Worm (Caenorhabditis elegans) whole organism, young adult: ENCODE results near the gene cox-18.

Experiments used
- C17E4.6 ChIP-seq: fragments of 200-800 bp; sonication (Bioruptor generic); IDR thresholded peaks from 2 replicates; pipeline ENCODE4 v1.3.6; 2022; ENCODE audit warnings: missing genetic modification reagents, missing genetic modification characterization, missing compliant biosample characterization
- F22D6.2 ChIP-seq: sonication (generic microtip); optimal IDR thresholded peaks from 2 replicates; lab custom pipeline; 2016; ENCODE audit warnings: mild to moderate bottlenecking, missing genetic modification characterization, missing compliant biosample characterization
- F49E8.2 ChIP-seq: sonication (generic microtip); optimal IDR thresholded peaks from 3 replicates; lab custom pipeline; 2017; ENCODE audit warnings: missing genetic modification characterization, mild to moderate bottlenecking, missing compliant biosample characterization, antibody characterized with exemption, moderate library complexity; ENCODE audit not compliant: insufficient read depth
- F52B5.7 ChIP-seq: sonication (generic microtip); optimal IDR thresholded peaks from 2 replicates; lab custom pipeline; 2016; ENCODE audit warnings: mild to moderate bottlenecking, missing genetic modification characterization, missing compliant biosample characterization
- F55B11.4 ChIP-seq: sonication (generic microtip); optimal IDR thresholded peaks from 2 replicates; lab custom pipeline; 2016; ENCODE audit warnings: missing compliant biosample characterization, missing genetic modification characterization, borderline replicate concordance; ENCODE audit not compliant: insufficient read depth
- K11D2.4 ChIP-seq: fragments of 200-800 bp; sonication (Bioruptor generic); IDR thresholded peaks from 2 replicates; pipeline ENCODE4 v1.3.6; 2022; ENCODE audit warnings: missing genetic modification reagents, missing genetic modification characterization, missing compliant biosample characterization
- K12H6.12 ChIP-seq: fragments of 200-800 bp; sonication (Bioruptor generic); optimal IDR thresholded peaks from 2 replicates; lab custom pipeline; 2018; ENCODE audit warnings: mild to moderate bottlenecking, missing genetic modification characterization, missing compliant biosample characterization
- Y53G8AR.9 ChIP-seq: fragments of 200-800 bp; sonication (Bioruptor generic); conservative IDR thresholded peaks from 2 replicates; pipeline ENCODE4 v1.3.6; 2022; ENCODE audit warnings: missing genetic modification reagents, missing genetic modification characterization, missing compliant biosample characterization
- Y56A3A.18 ChIP-seq: fragments of 200-800 bp; sonication (Bioruptor generic); IDR thresholded peaks from 2 replicates; pipeline ENCODE4 v1.3.6; 2022; ENCODE audit warnings: missing genetic modification reagents, missing genetic modification characterization, missing compliant biosample characterization
- Y79H2A.3 ChIP-seq: fragments of 200-800 bp; sonication (Bioruptor generic); conservative IDR thresholded peaks from 2 replicates; pipeline ENCODE4 v1.3.6; 2022; ENCODE audit warnings: missing genetic modification reagents, missing genetic modification characterization, missing compliant biosample characterization
- akir-1 ChIP-seq: fragments of 200-800 bp; sonication (Bioruptor generic); optimal IDR thresholded peaks from 2 replicates; lab custom pipeline; 2018; ENCODE audit warnings: mild to moderate bottlenecking, missing genetic modification characterization, moderate library complexity, missing compliant biosample characterization
- atf-7 ChIP-seq: sonication (generic microtip); optimal IDR thresholded peaks from 2 replicates; lab custom pipeline; 2017; ENCODE audit warnings: mild to moderate bottlenecking, missing genetic modification characterization, missing compliant biosample characterization
- athp-1 ChIP-seq: sonication (generic microtip); optimal IDR thresholded peaks from 2 replicates; lab custom pipeline; 2017; ENCODE audit warnings: mild to moderate bottlenecking, missing genetic modification characterization, missing compliant biosample characterization
- attf-3 ChIP-seq: fragments of 200-800 bp; sonication (Bioruptor generic); conservative IDR thresholded peaks from 2 replicates; pipeline ENCODE4 v1.3.6; 2022; ENCODE audit warnings: missing genetic modification reagents, missing genetic modification characterization, missing compliant biosample characterization
- attf-5 ChIP-seq: fragments of 200-800 bp; sonication (Bioruptor generic); optimal IDR thresholded peaks from 2 replicates; lab custom pipeline; 2018; ENCODE audit warnings: mild to moderate bottlenecking, missing genetic modification characterization, missing compliant biosample characterization
- attf-6 ChIP-seq: fragments of 200-800 bp; sonication (Bioruptor generic); IDR thresholded peaks from 2 replicates; pipeline ENCODE4 v1.3.6; 2022; ENCODE audit warnings: missing genetic modification reagents, missing genetic modification characterization, missing compliant biosample characterization
- cebp-2 ChIP-seq: fragments of 200-800 bp; sonication (Bioruptor generic); IDR thresholded peaks from 2 replicates; pipeline ENCODE4 v1.3.6; 2022; ENCODE audit warnings: missing genetic modification characterization, missing compliant biosample characterization
- ceh-100 ChIP-seq: fragments of 200-800 bp; sonication (Bioruptor generic); IDR thresholded peaks from 2 replicates; pipeline ENCODE4 v1.3.6; 2022; ENCODE audit warnings: missing genetic modification reagents, missing genetic modification characterization, missing compliant biosample characterization
- ceh-79 ChIP-seq: sonication (generic microtip); optimal IDR thresholded peaks from 2 replicates; lab custom pipeline; 2017; ENCODE audit warnings: mild to moderate bottlenecking, missing genetic modification characterization, missing compliant biosample characterization
- ceh-91 ChIP-seq: fragments of 200-800 bp; sonication (Bioruptor generic); IDR thresholded peaks from 2 replicates; pipeline ENCODE4 v1.3.6; 2022; ENCODE audit warnings: missing genetic modification reagents, missing genetic modification characterization, missing compliant biosample characterization
- him-1 ChIP-seq: sonication (generic microtip); optimal IDR thresholded peaks from 2 replicates; lab custom pipeline; 2016; ENCODE audit warnings: missing genotype, missing genetic modification reagents, missing genetic modification characterization, missing compliant biosample characterization
- hlh-26 ChIP-seq: fragments of 200-800 bp; sonication (Bioruptor generic); conservative IDR thresholded peaks from 2 replicates; pipeline ENCODE4 v1.3.6; 2022; ENCODE audit warnings: missing genetic modification reagents, missing genetic modification characterization, missing compliant biosample characterization
- hmg-20 ChIP-seq: fragments of 200-800 bp; sonication (Bioruptor generic); IDR thresholded peaks from 2 replicates; pipeline ENCODE4 v1.3.6; 2022; ENCODE audit warnings: missing genetic modification reagents, missing genetic modification characterization, missing compliant biosample characterization
- lir-1 ChIP-seq: fragments of 200-800 bp; sonication (Bioruptor generic); conservative IDR thresholded peaks from 2 replicates; pipeline ENCODE4 v1.3.6; 2022; ENCODE audit warnings: missing genetic modification reagents, missing genetic modification characterization, missing compliant biosample characterization
- lsl-1 ChIP-seq: fragments of 200-800 bp; sonication (Bioruptor generic); optimal IDR thresholded peaks from 2 replicates; lab custom pipeline; 2018; ENCODE audit warnings: mild to moderate bottlenecking, missing genetic modification characterization, moderate library complexity, missing compliant biosample characterization
- madf-3 ChIP-seq: fragments of 200-800 bp; sonication (Bioruptor generic); IDR thresholded peaks from 2 replicates; pipeline ENCODE4 v1.3.6; 2022; ENCODE audit warnings: missing genetic modification reagents, missing genetic modification characterization, missing compliant biosample characterization
- madf-8 ChIP-seq: fragments of 200-800 bp; sonication (Bioruptor generic); conservative IDR thresholded peaks from 2 replicates; pipeline ENCODE4 v1.3.6; 2022; ENCODE audit warnings: missing genetic modification reagents, missing genetic modification characterization, missing compliant biosample characterization
- mcd-1 ChIP-seq: fragments of 200-800 bp; sonication (Bioruptor generic); IDR thresholded peaks from 2 replicates; pipeline ENCODE4 v1.3.6; 2022; ENCODE audit warnings: missing genetic modification reagents, missing genetic modification characterization, missing compliant biosample characterization
- mel-28 ChIP-seq: sonication (generic microtip); optimal IDR thresholded peaks from 2 replicates; lab custom pipeline; 2016; ENCODE audit warnings: borderline replicate concordance, mild to moderate bottlenecking, missing genetic modification characterization, missing compliant biosample characterization
- mes-4 ChIP-seq: sonication (generic microtip); optimal IDR thresholded peaks from 2 replicates; lab custom pipeline; 2016; ENCODE audit warnings: missing genotype, missing genetic modification characterization, missing compliant biosample characterization
- mxl-1 ChIP-seq: sonication (generic microtip); optimal IDR thresholded peaks from 2 replicates; lab custom pipeline; 2016; ENCODE audit warnings: missing genetic modification characterization, missing compliant biosample characterization
- nfya-2 ChIP-seq: fragments of 200-800 bp; sonication (Bioruptor generic); IDR thresholded peaks from 2 replicates; pipeline ENCODE4 v1.3.6; 2022; ENCODE audit warnings: missing genetic modification reagents, missing genetic modification characterization, missing compliant biosample characterization
- nhr-90 ChIP-seq: sonication (generic microtip); optimal IDR thresholded peaks from 2 replicates; lab custom pipeline; 2016; ENCODE audit warnings: missing genotype, mild to moderate bottlenecking, missing genetic modification characterization, missing compliant biosample characterization
- rec-8 ChIP-seq, 2 experiments: sonication (generic microtip); optimal IDR thresholded peaks; 2 replicates each; lab custom pipeline; 2016; ENCODE audit warnings: mild to moderate bottlenecking in 2 of 2, missing genetic modification characterization in 2 of 2, missing genetic modification reagents in 2 of 2, missing genotype in 2 of 2, missing biosample characterization in 1 of 2, missing compliant biosample characterization in 1 of 2, moderate library complexity in 1 of 2
- rpc-1 ChIP-seq, 2 experiments: fragments of 150-350 bp in 1 of 2; sonication (generic microtip) in 1 of 2; optimal IDR thresholded peaks; 2 replicates each; lab custom pipeline; 2014 to 2018; ENCODE audit warnings: missing biosample characterization in 1 of 2, missing genetic modification characterization in 1 of 2, missing genetic modification reagents in 1 of 2, missing genotype in 1 of 2
- snpc-1.1 ChIP-seq: sonication (generic microtip); optimal IDR thresholded peaks from 2 replicates; lab custom pipeline; 2017; ENCODE audit warnings: missing genetic modification characterization, mild to moderate bottlenecking, missing compliant biosample characterization, antibody characterized with exemption, moderate library complexity, missing genotype, missing genetic modification reagents; ENCODE audit not compliant: insufficient read depth
- snpc-1.3 ChIP-seq: sonication (generic microtip); optimal IDR thresholded peaks from 2 replicates; lab custom pipeline; 2017; ENCODE audit warnings: missing genetic modification characterization, mild to moderate bottlenecking, missing compliant biosample characterization, antibody characterized with exemption, moderate library complexity, missing genotype, missing genetic modification reagents; ENCODE audit not compliant: insufficient read depth
- snpc-3.4 ChIP-seq: sonication (generic microtip); optimal IDR thresholded peaks from 2 replicates; lab custom pipeline; 2017; ENCODE audit warnings: missing genetic modification characterization, mild to moderate bottlenecking, missing compliant biosample characterization, antibody characterized with exemption, moderate library complexity, missing genotype, missing genetic modification reagents
- tbp1 ChIP-seq: fragments of 200-800 bp; sonication (Bioruptor generic); optimal IDR thresholded peaks from 2 replicates; lab custom pipeline; 2018; ENCODE audit warnings: mild to moderate bottlenecking, missing genetic modification characterization, missing compliant biosample characterization
- tlf-1 ChIP-seq: fragments of 200-800 bp; sonication (Bioruptor generic); optimal IDR thresholded peaks from 2 replicates; lab custom pipeline; 2018; ENCODE audit warnings: mild to moderate bottlenecking, missing genetic modification characterization, missing compliant biosample characterization
- unc-130 ChIP-seq: sonication (generic microtip); optimal IDR thresholded peaks from 2 replicates; lab custom pipeline; 2016; ENCODE audit warnings: missing genetic modification reagents, missing genetic modification characterization, missing compliant biosample characterization
- xnd-1 ChIP-seq: sonication (generic microtip); optimal IDR thresholded peaks from 2 replicates; lab custom pipeline; 2016; ENCODE audit warnings: missing genotype, missing genetic modification reagents, missing genetic modification characterization, missing compliant biosample characterization
- zfh-2 ChIP-seq: fragments of 200-800 bp; sonication (Bioruptor generic); conservative IDR thresholded peaks from 2 replicates; pipeline ENCODE4 v1.3.6; 2022; ENCODE audit warnings: missing genetic modification reagents, missing genetic modification characterization, missing compliant biosample characterization
- zim-3 ChIP-seq: sonication (generic microtip); optimal IDR thresholded peaks from 2 replicates; lab custom pipeline; 2017; ENCODE audit warnings: mild to moderate bottlenecking, missing genetic modification characterization, moderate library complexity, missing compliant biosample characterization
- ztf-22 ChIP-seq: fragments of 200-800 bp; sonication (Bioruptor generic); optimal IDR thresholded peaks from 2 replicates; lab custom pipeline; 2018; ENCODE audit warnings: mild to moderate bottlenecking, missing genetic modification characterization, moderate library complexity, missing compliant biosample characterization

The cox-18 gene

ce11 chrIV:1093870-1094564 lies 3.2 kb upstream of the cox-18 start, which contains the start of the genes cct-8 and Y55F3AR.2 (continued):
- TF ChIP-seq atf-7 (tag; lab: Kevin White, UChicago) (peak; percentile 96), zfh-2 (peak; percentile 91), zim-3 (peak; percentile 82), ceh-100 (GFP tag; lab: Robert Waterston, UW) (peak; percentile 91), rpc-1 (optimal IDR thresholded peaks at IDR 0.05; lab: Kevin White, UChicago) (peak; percentile 44), rpc-1 (tag; optimal IDR thresholded peaks at IDR 0.05; lab: Kevin White, UChicago) (peak; percentile 2), mes-4 (tag; lab: Kevin White, UChicago) (peak; percentile 35), mxl-1 (tag; lab: Kevin White, UChicago) (peak; percentile 19), akir-1 (GFP tag; lab: Kevin White, UChicago) (no peak), Y56A3A.18 (GFP tag; lab: Robert Waterston, UW) (peak; percentile 99), F49E8.2 (peak; percentile 95), athp-1 (tag; lab: Kevin White, UChicago) (peak; percentile 99), lsl-1 (GFP tag; lab: Kevin White, UChicago) (peak; percentile 100), ceh-91 (GFP tag; lab: Robert Waterston, UW) (peak; percentile 96), hmg-20 (GFP tag; lab: Robert Waterston, UW) (peak; percentile 96), nhr-90 (tag; lab: Kevin White, UChicago) (peak; percentile 49), snpc-3.4 (tag; lab: Kevin White, UChicago) (peak; percentile 96), madf-3 (GFP tag; lab: Robert Waterston, UW) (peak; percentile 97), attf-5 (GFP tag; lab: Kevin White, UChicago) (peak; percentile 97), snpc-1.3 (tag; lab: Kevin White, UChicago) (peak; percentile 96), him-1 (tag; lab: Kevin White, UChicago) (peak; percentile 66), tlf-1 (peak; percentile 99), attf-6 (GFP tag; lab: Robert Waterston, UW) (peak; percentile 91), K11D2.4 (GFP tag; lab: Robert Waterston, UW) (peak; percentile 99), hlh-26 (GFP tag; lab: Robert Waterston, UW) (no peak), madf-8 (GFP tag; lab: Robert Waterston, UW) (peak; percentile 89), F22D6.2 (tag; lab: Kevin White, UChicago) (peak; percentile 86), attf-3 (GFP tag; lab: Robert Waterston, UW) (peak; percentile 95), nfya-2 (GFP tag; lab: Robert Waterston, UW) (peak; percentile 92), snpc-1.1 (tag; lab: Kevin White, UChicago) (peak; percentile 71), ztf-22 (peak; percentile 60), cebp-2 (GFP tag; lab: Robert Waterston, UW) (peak; percentile 96), C17E4.6 (peak; percentile 97), F52B5.7 (tag; lab: Kevin White, UChicago) (peak; percentile 92), K12H6.12 (peak; percentile 92), Y53G8AR.9 (GFP tag; lab: Robert Waterston, UW) (peak; percentile 100), unc-130 (GFP tag; lab: Kevin White, UChicago) (peak; percentile 71), mcd-1 (peak; percentile 99), mel-28 (tag; lab: Kevin White, UChicago) (peak; percentile 91), xnd-1 (peak; percentile 78), Y79H2A.3 (peak; percentile 82), ceh-79 (peak; percentile 80), lir-1 (GFP tag; lab: Robert Waterston, UW) (peak; percentile 98), F55B11.4 (no peak), rec-8 (tag; optimal IDR thresholded peaks at IDR 0.05; lab: Kevin White, UChicago) (peak; percentile 35 to 38), tbp1 (GFP tag; lab: Kevin White, UChicago) (peak; percentile 79)
